Worm (Caenorhabditis elegans): ENCODE measurements around the gene nspg-12.
A peak's percentile ranks its signal among the peaks of the same experiment; 100 is the strongest.

nspg-12 gene

ce11 chrX:5256999-5257398 lies at the start of gene nspg-12:
TSS of gene nspg-12 (plus strand) at chrX:5257299.
- TF ChIP-seq unc-130 (GFP tag; optimal IDR thresholded peaks at IDR 0.05) (no peak), skn-1 (tag; optimal IDR thresholded peaks at IDR 0.05) (no peak), lim-7 (GFP tag; IDR thresholded peaks at IDR 0.05) (no peak), saeg-2 (GFP tag; IDR thresholded peaks at IDR 0.05) (no peak), ceh-32 (tag; optimal IDR thresholded peaks at IDR 0.05; ENCODE audit: poor library complexity) (no peak), lin-39 (tag; optimal IDR thresholded peaks at IDR 0.05) (no peak), ztf-7 (tag; optimal IDR thresholded peaks at IDR 0.05) (no peak), F37D6.2 (tag; optimal IDR thresholded peaks at IDR 0.05) (no peak), zfp-2 (tag; optimal IDR thresholded peaks at IDR 0.05) (no peak), lir-3 (tag; optimal IDR thresholded peaks at IDR 0.05) (no peak), F44E2.7 (GFP tag; IDR thresholded peaks at IDR 0.05) (no peak)

- TF ChIP-seq nhr-77 (tag; optimal IDR thresholded peaks at IDR 0.05) (peak; percentile 11), aha-1 (tag) (peak; percentile 74), pqm-1 (tag; optimal IDR thresholded peaks at IDR 0.05) (peak; percentile 27), dmd-6 (GFP tag; IDR thresholded peaks at IDR 0.05) (peak; percentile 13; the same call in 1 of the 2 replicates), daf-16 (GFP tag; optimal IDR thresholded peaks at IDR 0.05) (peak in 1 of 2 experiments; percentile 40), daf-16 (tag; optimal IDR thresholded peaks at IDR 0.05) (peak; percentile 78), nhr-28 (tag; optimal IDR thresholded peaks at IDR 0.05) (peak; percentile 47), fkh-10 (GFP tag; optimal IDR thresholded peaks at IDR 0.05) (no peak), daf-19 (GFP tag; conservative IDR thresholded peaks at IDR 0.05) (no peak)
Observed at ce11 chrX:5207819-5208218, 49.3 kb upstream of the nspg-12 start.

ce11 chrX:5208326-5208725 lies 48.8 kb upstream of the nspg-12 start:
- no peak for TF ChIP-seq skn-1 (tag; optimal IDR thresholded peaks at IDR 0.05)
- no peak for TF ChIP-seq php-3 (GFP tag; IDR thresholded peaks at IDR 0.05)
- no peak for TF ChIP-seq ceh-82 (tag; optimal IDR thresholded peaks at IDR 0.05)
- TF ChIP-seq tra-1 (GFP tag; IDR thresholded peaks at IDR 0.05), result peak; percentile 19; the same call in 1 of the 2 replicates
- peak; percentile 61; the same call in 1 of the 2 replicates for TF ChIP-seq egl-43 (GFP tag; IDR thresholded peaks at IDR 0.05)
- peak; percentile 70 for TF ChIP-seq set-16 (GFP tag; IDR thresholded peaks at IDR 0.05)
- TF ChIP-seq hlh-11 (tag; optimal IDR thresholded peaks at IDR 0.05), result no peak
- TF ChIP-seq ctbp-1 (GFP tag; IDR thresholded peaks at IDR 0.05), result 0 out of 2 replicates have a peak, but pooled peaks have one; percentile 11
- TF ChIP-seq hif-1 (tag; optimal IDR thresholded peaks at IDR 0.05), result peak in 1 of 2 experiments; percentile 5
- no peak for TF ChIP-seq ztf-7 (tag; optimal IDR thresholded peaks at IDR 0.05)
- TF ChIP-seq saeg-2 (GFP tag; IDR thresholded peaks at IDR 0.05), result no peak

- peak; percentile 29 for TF ChIP-seq pqm-1 (tag; optimal IDR thresholded peaks at IDR 0.05)
- no peak for TF ChIP-seq madf-9 (GFP tag; conservative IDR thresholded peaks at IDR 0.05)
- no peak for TF ChIP-seq madf-5 (GFP tag; IDR thresholded peaks at IDR 0.05)
- TF ChIP-seq dve-1 (tag; optimal IDR thresholded peaks at IDR 0.05; ENCODE audit: insufficient read depth), result peak; percentile 0
- TF ChIP-seq nhr-28 (tag; optimal IDR thresholded peaks at IDR 0.05), result peak; percentile 83
- TF ChIP-seq unc-62 (GFP tag; optimal IDR thresholded peaks at IDR 0.05 in 1 of 2), result peak in 1 of 2 experiments; percentile 87
- TF ChIP-seq unc-62 (tag; optimal IDR thresholded peaks at IDR 0.05), result no peak
Observed at ce11 chrX:5208831-5209230, 48.3 kb upstream of the nspg-12 start.

ce11 chrX:5209429-5209828 lies 47.7 kb upstream of the nspg-12 start:
- TF ChIP-seq F44E2.7 (GFP tag; IDR thresholded peaks at IDR 0.05), result no peak
- TF ChIP-seq arid-1 (GFP tag; conservative IDR thresholded peaks at IDR 0.05), result no peak
- no peak for TF ChIP-seq sdz-12 (GFP tag; optimal IDR thresholded peaks at IDR 0.05)
- no peak for TF ChIP-seq F26F4.8 (GFP tag; conservative IDR thresholded peaks at IDR 0.05)
- no peak for TF ChIP-seq cey-2 (tag; optimal IDR thresholded peaks at IDR 0.05; ENCODE audit: borderline replicate concordance, insufficient read depth)
- TF ChIP-seq lin-39 (tag; optimal IDR thresholded peaks at IDR 0.05), result no peak
- TF ChIP-seq D1046.2 (GFP tag; IDR thresholded peaks at IDR 0.05), result no peak
- TF ChIP-seq fkh-10 (GFP tag; optimal IDR thresholded peaks at IDR 0.05), result no peak
- TF ChIP-seq ctbp-1 (GFP tag; IDR thresholded peaks at IDR 0.05), result no peak
- peak; percentile 93 for TF ChIP-seq aha-1 (tag)
- 0 out of 2 replicates have a peak, but pooled peaks have one; percentile 26 for TF ChIP-seq hmg-1.1 (GFP tag; IDR thresholded peaks at IDR 0.05)
- TF ChIP-seq lsy-2 (tag; optimal IDR thresholded peaks at IDR 0.05), result peak in 1 of 2 experiments; percentile 2
- no peak for TF ChIP-seq php-3 (GFP tag; IDR thresholded peaks at IDR 0.05)
- no peak for TF ChIP-seq lin-13 (GFP tag; optimal IDR thresholded peaks at IDR 0.05)
- no peak for TF ChIP-seq R02D3.7 (tag; optimal IDR thresholded peaks at IDR 0.05)
- no peak for TF ChIP-seq unc-130 (GFP tag; optimal IDR thresholded peaks at IDR 0.05)
- TF ChIP-seq Y5F2A.4 (GFP tag; optimal IDR thresholded peaks at IDR 0.05), result no peak
- TF ChIP-seq nhr-11 (tag; optimal IDR thresholded peaks at IDR 0.05), result peak; percentile 42
- TF ChIP-seq nhr-28 (tag; optimal IDR thresholded peaks at IDR 0.05), result no peak
- TF ChIP-seq pqm-1 (tag; optimal IDR thresholded peaks at IDR 0.05), result no peak
